Fruit fly (Drosophila melanogaster) whole organism, embryonic: ENCODE data around the gene Cyp4d21.

ENCODE experiments used
- Ada2b ChIP-seq: fragments of 200-800 bp; sonication (Bioruptor generic); IDR thresholded peaks from 2 replicates; pipeline ENCODE4 v1.3.6; 2022; ENCODE audit warnings: missing biosample characterization, missing genetic modification characterization
- C15 ChIP-seq: fragments of 200-800 bp; sonication (Bioruptor generic); IDR thresholded peaks from 3 replicates; pipeline ENCODE4 v1.3.6; 2022; ENCODE audit warnings: missing biosample characterization, missing genetic modification characterization
- CG10321 ChIP-seq: fragments of 200-800 bp; sonication (Bioruptor generic); IDR thresholded peaks from 2 replicates; pipeline ENCODE4 v1.3.6; 2022; ENCODE audit warnings: missing biosample characterization, missing genetic modification characterization
- CG11398 ChIP-seq: fragments of 200-800 bp; sonication (Bioruptor generic); optimal IDR thresholded peaks from 2 replicates; lab custom pipeline; 2016; ENCODE audit warnings: missing biosample characterization, missing genetic modification characterization
- CG11695 ChIP-seq: fragments of 200-800 bp; sonication (Bioruptor generic); IDR thresholded peaks from 3 replicates; pipeline ENCODE4 v1.3.6; 2022; ENCODE audit warnings: missing biosample characterization, missing genetic modification characterization
- CG12155 ChIP-seq: fragments of 200-800 bp; sonication (Bioruptor generic); optimal IDR thresholded peaks from 3 replicates; lab custom pipeline; 2016; ENCODE audit warnings: missing biosample characterization, missing genetic modification characterization
- CG1233 ChIP-seq: fragments of 200-800 bp; sonication (Bioruptor generic); optimal IDR thresholded peaks from 4 replicates; lab custom pipeline; 2018; ENCODE audit warnings: missing biosample characterization, mild to moderate bottlenecking, missing genetic modification characterization
- CG14710 ChIP-seq: fragments of 200-800 bp; sonication (Bioruptor generic); optimal IDR thresholded peaks from 3 replicates; lab custom pipeline; 2019; ENCODE audit warnings: missing biosample characterization, mild to moderate bottlenecking, missing genetic modification characterization, moderate library complexity
- CG14965 ChIP-seq: fragments of 200-800 bp; sonication (Bioruptor generic); optimal IDR thresholded peaks from 2 replicates; lab custom pipeline; 2016; ENCODE audit warnings: missing biosample characterization, missing genetic modification characterization, borderline replicate concordance
- CG15073 ChIP-seq: fragments of 200-800 bp; sonication (Bioruptor generic); optimal IDR thresholded peaks from 2 replicates; lab custom pipeline; 2016; ENCODE audit warnings: missing biosample characterization, missing genetic modification characterization
- CG15514 ChIP-seq: fragments of 200-800 bp; sonication (Bioruptor generic); optimal IDR thresholded peaks from 3 replicates; lab custom pipeline; 2017; ENCODE audit warnings: missing biosample characterization, missing genetic modification characterization, mild to moderate bottlenecking, moderate library complexity, missing genetic modification reagents
- CG1602 ChIP-seq: fragments of 200-800 bp; sonication (Bioruptor generic); optimal IDR thresholded peaks from 3 replicates; lab custom pipeline; 2016; ENCODE audit warnings: missing biosample characterization, missing genetic modification characterization
- CG17186 ChIP-seq: fragments of 200-800 bp; sonication (Bioruptor generic); optimal IDR thresholded peaks from 3 replicates; lab custom pipeline; 2017; ENCODE audit warnings: missing biosample characterization, missing genetic modification reagents, missing genetic modification characterization
- CG17385 ChIP-seq: fragments of 200-800 bp; sonication (Bioruptor generic); optimal IDR thresholded peaks from 3 replicates; lab custom pipeline; 2018; ENCODE audit warnings: missing biosample characterization, mild to moderate bottlenecking, missing genetic modification characterization
- CG18262 ChIP-seq: fragments of 200-800 bp; optimal IDR thresholded peaks from 3 replicates; lab custom pipeline; 2019; ENCODE audit warnings: missing biosample characterization, mild to moderate bottlenecking, missing genetic modification characterization, moderate library complexity
- CG2889 ChIP-seq: fragments of 200-800 bp; sonication (Bioruptor generic); IDR thresholded peaks from 3 replicates; pipeline ENCODE4 v1.3.6; 2022; ENCODE audit warnings: missing biosample characterization, missing genetic modification characterization
- CG32767 ChIP-seq: fragments of 200-800 bp; sonication (Bioruptor generic); IDR thresholded peaks from 2 replicates; pipeline ENCODE4 v1.3.6; 2022; ENCODE audit warnings: missing biosample characterization, missing genetic modification characterization
- CG4424 ChIP-seq: fragments of 200-800 bp; sonication (Bioruptor generic); optimal IDR thresholded peaks from 3 replicates; lab custom pipeline; 2016; ENCODE audit warnings: missing biosample characterization, missing genetic modification characterization
- CG5245 ChIP-seq: fragments of 200-800 bp; sonication (Bioruptor generic); optimal IDR thresholded peaks from 3 replicates; lab custom pipeline; 2016; ENCODE audit warnings: missing biosample characterization, missing genetic modification characterization
- CG6175 ChIP-seq: fragments of 200-800 bp; sonication (Bioruptor generic); IDR thresholded peaks from 3 replicates; pipeline ENCODE4 v1.3.6; 2022; ENCODE audit warnings: missing biosample characterization, missing genetic modification characterization
- CG6791 ChIP-seq: fragments of 200-800 bp; sonication (Bioruptor generic); IDR thresholded peaks from 3 replicates; pipeline ENCODE4 v1.3.6; 2022; ENCODE audit warnings: missing biosample characterization, missing genetic modification characterization; ENCODE audit not compliant: partially characterized antibody
- CG8388 ChIP-seq: fragments of 200-800 bp; sonication (Bioruptor generic); optimal IDR thresholded peaks from 2 replicates; lab custom pipeline; 2019; ENCODE audit warnings: missing biosample characterization, mild to moderate bottlenecking, missing genetic modification characterization, moderate library complexity
- CG9609 ChIP-seq: fragments of 200-800 bp; sonication (Bioruptor generic); optimal IDR thresholded peaks from 3 replicates; lab custom pipeline; 2016; ENCODE audit warnings: missing biosample characterization, missing genetic modification characterization
- CG9727 ChIP-seq: fragments of 200-800 bp; sonication (Bioruptor generic); optimal IDR thresholded peaks from 3 replicates; lab custom pipeline; 2017; ENCODE audit warnings: missing biosample characterization, mild to moderate bottlenecking, missing genetic modification characterization
- CHES-1-like ChIP-seq: fragments of 200-800 bp; sonication (Bioruptor generic); optimal IDR thresholded peaks from 2 replicates; lab custom pipeline; 2016; ENCODE audit warnings: missing biosample characterization, missing genetic modification characterization
- Deaf1 ChIP-seq: fragments of 200-800 bp; optimal IDR thresholded peaks from 3 replicates; lab custom pipeline; 2019; ENCODE audit warnings: missing biosample characterization, mild to moderate bottlenecking, missing genetic modification characterization, moderate library complexity
- H15 ChIP-seq: fragments of 200-800 bp; sonication (Bioruptor generic); IDR thresholded peaks from 3 replicates; pipeline ENCODE4 v1.3.6; 2022; ENCODE audit warnings: missing biosample characterization, missing genetic modification characterization
- Hey ChIP-seq: fragments of 200-800 bp; sonication (Bioruptor generic); optimal IDR thresholded peaks from 3 replicates; lab custom pipeline; 2018; ENCODE audit warnings: missing biosample characterization, mild to moderate bottlenecking, missing genetic modification characterization
- Hr51 ChIP-seq, 2 experiments: fragments of 200-800 bp; sonication (Bioruptor generic); optimal IDR thresholded peaks; 2 replicates in 1 of 2; 3 replicates in 1 of 2; lab custom pipeline; 2016 to 2018; ENCODE audit warnings: missing biosample characterization in 2 of 2, missing genetic modification characterization in 2 of 2, mild to moderate bottlenecking in 1 of 2, moderate library complexity in 1 of 2
- Hr78 ChIP-seq, 2 experiments: fragments of 200-800 bp in 1 of 2; fragments of >200 bp in 1 of 2; sonication (Bioruptor generic) in 1 of 2; optimal IDR thresholded peaks; 2 replicates each; lab custom pipeline; 2017 to 2019; ENCODE audit warnings: missing biosample characterization in 2 of 2, missing genetic modification characterization in 2 of 2, mild to moderate bottlenecking in 1 of 2, moderate library complexity in 1 of 2
- Lim3 ChIP-seq: fragments of 200-800 bp; sonication (Bioruptor generic); IDR thresholded peaks from 2 replicates; pipeline ENCODE4 v1.3.6; 2022; ENCODE audit warnings: missing biosample characterization, missing genetic modification characterization
- NC2β ChIP-seq: fragments of 200-800 bp; sonication (Bioruptor generic); optimal IDR thresholded peaks from 2 replicates; lab custom pipeline; 2016; ENCODE audit warnings: missing biosample characterization, missing genetic modification characterization
- Nf-YB ChIP-seq: fragments of 200-800 bp; sonication (Bioruptor generic); optimal IDR thresholded peaks from 3 replicates; lab custom pipeline; 2019; ENCODE audit warnings: missing biosample characterization, mild to moderate bottlenecking, missing genetic modification characterization, moderate library complexity
- aop ChIP-seq: fragments of 200-800 bp; sonication (Bioruptor generic); IDR thresholded peaks from 2 replicates; pipeline ENCODE4 v1.3.6; 2022; ENCODE audit warnings: missing biosample characterization, missing genetic modification characterization
- ara ChIP-seq: fragments of 200-800 bp; sonication (Bioruptor generic); IDR thresholded peaks from 2 replicates; pipeline ENCODE4 v1.3.6; 2022; ENCODE audit warnings: missing biosample characterization, missing genetic modification characterization
- bcd ChIP-seq: fragments of 200-800 bp; sonication (Bioruptor generic); optimal IDR thresholded peaks from 2 replicates; lab custom pipeline; 2017; ENCODE audit warnings: missing biosample characterization, mild to moderate bottlenecking, missing genetic modification characterization
- cad ChIP-seq: fragments of >200 bp; optimal IDR thresholded peaks from 2 replicates; lab custom pipeline; 2017; ENCODE audit warnings: missing biosample characterization, missing genetic modification characterization
- chif ChIP-seq, 2 experiments: fragments of 200-800 bp; sonication (Bioruptor generic); optimal IDR thresholded peaks; 3 replicates each; lab custom pipeline; 2016; ENCODE audit warnings: missing biosample characterization in 2 of 2, missing genetic modification characterization in 2 of 2
- chinmo ChIP-seq: fragments of 200-800 bp; sonication (Bioruptor generic); IDR thresholded peaks from 4 replicates; pipeline ENCODE4 v1.3.6; 2022; ENCODE audit warnings: missing biosample characterization, missing genetic modification characterization; ENCODE audit not compliant: partially characterized antibody
- chm ChIP-seq: fragments of 200-800 bp; sonication (Bioruptor generic); IDR thresholded peaks from 2 replicates; pipeline ENCODE4 v1.3.6; 2022; ENCODE audit warnings: missing biosample characterization, missing genetic modification characterization
- dysf ChIP-seq: fragments of 200-800 bp; sonication (Bioruptor generic); IDR thresholded peaks from 3 replicates; pipeline ENCODE4 v1.3.6; 2022; ENCODE audit warnings: missing biosample characterization, missing genetic modification characterization
- fd96Cb ChIP-seq: fragments of 200-800 bp; sonication (Bioruptor generic); optimal IDR thresholded peaks from 2 replicates; lab custom pipeline; 2018; ENCODE audit warnings: missing biosample characterization, mild to moderate bottlenecking, missing genetic modification characterization, moderate library complexity
- her ChIP-seq: fragments of 200-800 bp; sonication (Bioruptor generic); optimal IDR thresholded peaks from 2 replicates; lab custom pipeline; 2016; ENCODE audit warnings: missing biosample characterization, missing genetic modification characterization
- kah ChIP-seq: fragments of 200-800 bp; sonication (Bioruptor generic); optimal IDR thresholded peaks from 2 replicates; lab custom pipeline; 2018; ENCODE audit warnings: missing biosample characterization, mild to moderate bottlenecking, missing genetic modification characterization
- lab ChIP-seq: fragments of 200-800 bp; sonication (Bioruptor generic); optimal IDR thresholded peaks from 3 replicates; lab custom pipeline; 2017; ENCODE audit warnings: missing biosample characterization, missing genetic modification characterization, mild to moderate bottlenecking, moderate library complexity, missing genetic modification reagents
- row ChIP-seq: fragments of 200-800 bp; sonication (Bioruptor generic); IDR thresholded peaks from 3 replicates; pipeline ENCODE4 v1.3.6; 2022; ENCODE audit warnings: missing biosample characterization, missing genetic modification characterization
- sens ChIP-seq: fragments of 200-800 bp; sonication (Bioruptor generic); peaks from one replicate; lab custom pipeline; 2016; ENCODE audit warnings: missing biosample characterization, missing genetic modification characterization
- shn ChIP-seq: fragments of 200-800 bp; sonication (Bioruptor generic); optimal IDR thresholded peaks from 3 replicates; lab custom pipeline; 2016; ENCODE audit warnings: missing biosample characterization, missing genetic modification characterization
- tap ChIP-seq: fragments of 200-800 bp; optimal IDR thresholded peaks from 3 replicates; lab custom pipeline; 2019; ENCODE audit warnings: missing biosample characterization, mild to moderate bottlenecking, missing genetic modification characterization, moderate library complexity
- tgo ChIP-seq: fragments of 200-800 bp; sonication (Bioruptor generic); IDR thresholded peaks from 3 replicates; pipeline ENCODE4 v1.3.6; 2022; ENCODE audit warnings: missing biosample characterization, missing genetic modification characterization
- vnd ChIP-seq: fragments of 200-800 bp; sonication (Bioruptor generic); IDR thresholded peaks from 3 replicates; pipeline ENCODE4 v1.3.6; 2022; ENCODE audit warnings: missing biosample characterization, missing genetic modification characterization; ENCODE audit not compliant: partially characterized antibody
- yki ChIP-seq: fragments of >200 bp; optimal IDR thresholded peaks from 3 replicates; lab custom pipeline; 2018

The Cyp4d21 gene

dm6 chr2L:7635156-7635555 lies 29.8 kb downstream of the Cyp4d21 start (continued):
- no peak for TF ChIP-seq Nf-YB (GFP tag; lab: Kevin White, UChicago)
- TF ChIP-seq CG6791 (GFP tag; lab: Robert Waterston, UW), result no peak
- TF ChIP-seq chinmo (GFP tag; lab: Robert Waterston, UW), result no peak
- no peak for TF ChIP-seq CG9609
- no peak for TF ChIP-seq CG11398 (GFP tag; lab: Kevin White, UChicago)
- TF ChIP-seq CG9727 (GFP tag; lab: Kevin White, UChicago), result peak; percentile 67
- no peak for TF ChIP-seq CG6175 (GFP tag; lab: Robert Waterston, UW)
- TF ChIP-seq row (GFP tag; lab: Robert Waterston, UW), result peak; percentile 55; the same call in 2 of the 3 replicates
- peak; percentile 62 for TF ChIP-seq CG14710 (tag; lab: Kevin White, UChicago)
- peak; percentile 59 for TF ChIP-seq CG4424 (GFP tag; lab: Kevin White, UChicago)
- TF ChIP-seq C15, result no peak
- no peak for TF ChIP-seq CG12155 (GFP tag; lab: Kevin White, UChicago)
- TF ChIP-seq CG18262 (tag; lab: Kevin White, UChicago), result peak; percentile 74
- no peak for TF ChIP-seq CG10321
- TF ChIP-seq CG1233 (GFP tag; lab: Kevin White, UChicago), result peak; percentile 33
- TF ChIP-seq CG32767 (GFP tag; lab: Robert Waterston, UW), result no peak
- peak; percentile 20 for TF ChIP-seq bcd
- no peak for TF ChIP-seq CG1602
- no peak for TF ChIP-seq cad
- TF ChIP-seq CG14965 (GFP tag; lab: Kevin White, UChicago), result peak; percentile 29
- TF ChIP-seq CG17186, result no peak
- TF ChIP-seq Hr51 (GFP tag; optimal IDR thresholded peaks at IDR 0.05; lab: Kevin White, UChicago), result peak in 1 of 2 experiments; percentile 4
- no peak for TF ChIP-seq her (GFP tag; lab: Kevin White, UChicago)
- TF ChIP-seq ara, result peak; percentile 83
- TF ChIP-seq sens (GFP tag; lab: Kevin White, UChicago), result peak; percentile 65
- no peak for TF ChIP-seq vnd (GFP tag; lab: Robert Waterston, UW)
- TF ChIP-seq Ada2b (GFP tag; lab: Robert Waterston, UW), result no peak
- TF ChIP-seq shn (GFP tag; lab: Kevin White, UChicago), result no peak
- no peak for TF ChIP-seq NC2β (GFP tag; lab: Kevin White, UChicago)
- no peak for TF ChIP-seq dysf (GFP tag; lab: Robert Waterston, UW)
- no peak for TF ChIP-seq aop (GFP tag; lab: Robert Waterston, UW)
- TF ChIP-seq CG11695, result no peak
- TF ChIP-seq kah, result no peak
- peak; percentile 33 to 56 for TF ChIP-seq chif (GFP tag; optimal IDR thresholded peaks at IDR 0.05; lab: Kevin White, UChicago)
- peak; percentile 37 for TF ChIP-seq fd96Cb (tag; lab: Kevin White, UChicago)
- no peak for TF ChIP-seq Hr78 (GFP tag; optimal IDR thresholded peaks at IDR 0.05; lab: Kevin White, UChicago)
- TF ChIP-seq lab (GFP tag; lab: Kevin White, UChicago), result peak; percentile 39
- peak; percentile 8 for TF ChIP-seq CG8388 (GFP tag; lab: Kevin White, UChicago)
- TF ChIP-seq CHES-1-like (GFP tag; lab: Kevin White, UChicago), result no peak
- TF ChIP-seq CG2889 (GFP tag; lab: Robert Waterston, UW), result no peak
- peak; percentile 28 for TF ChIP-seq CG5245 (GFP tag; lab: Kevin White, UChicago)
- no peak for TF ChIP-seq yki
- TF ChIP-seq CG15073 (GFP tag; lab: Kevin White, UChicago), result no peak
- TF ChIP-seq Lim3, result no peak
- no peak for TF ChIP-seq chm (GFP tag; lab: Robert Waterston, UW)
- no peak for TF ChIP-seq tgo (GFP tag; lab: Robert Waterston, UW)
- TF ChIP-seq tap (tag; lab: Kevin White, UChicago), result peak; percentile 1
- no peak for TF ChIP-seq CG17385
- no peak for TF ChIP-seq Deaf1
- TF ChIP-seq Hey (tag; lab: Kevin White, UChicago), result no peak
- peak; percentile 15 for TF ChIP-seq CG15514 (GFP tag; lab: Kevin White, UChicago)
- peak; percentile 59; the same call in 2 of the 3 replicates for TF ChIP-seq H15
